Worm (Caenorhabditis elegans) whole organism, L4 larva: ENCODE measurements around the gene gcy-22.

Source experiments
- F37D6.2 ChIP-seq: sonication (generic microtip); optimal IDR thresholded peaks from 2 replicates; lab custom pipeline; 2016; ENCODE audit warnings: mild to moderate bottlenecking, missing genetic modification characterization, missing compliant biosample characterization
- R02D3.7 ChIP-seq: fragments of 150-350 bp; sonication (generic microtip); optimal IDR thresholded peaks from 3 replicates; lab custom pipeline; 2014; ENCODE audit warnings: missing biosample characterization, missing genetic modification characterization
- T20F7.1 ChIP-seq: fragments of 200-800 bp; sonication (Bioruptor generic); optimal IDR thresholded peaks from 2 replicates; lab custom pipeline; 2018; ENCODE audit warnings: mild to moderate bottlenecking, missing genetic modification characterization, missing compliant biosample characterization
- T26A8.4 ChIP-seq: fragments of 200-800 bp; sonication (Bioruptor generic); IDR thresholded peaks from 2 replicates; pipeline ENCODE4 v1.3.6; 2022; ENCODE audit warnings: missing genetic modification characterization, missing compliant biosample characterization
- aha-1 ChIP-seq: fragments of 150-350 bp; peaks from one replicate; lab custom pipeline; 2014; ENCODE audit warnings: missing biosample characterization, missing genetic modification characterization
- aly-2 ChIP-seq: sonication (generic microtip); optimal IDR thresholded peaks from 2 replicates; lab custom pipeline; 2018; ENCODE audit warnings: missing biosample characterization, missing genetic modification characterization
- ceh-62 ChIP-seq: sonication (generic microtip); optimal IDR thresholded peaks from 2 replicates; lab custom pipeline; 2017; ENCODE audit warnings: missing biosample characterization, missing genetic modification characterization
- ces-1 ChIP-seq: fragments of 150-350 bp; sonication (generic microtip); optimal IDR thresholded peaks from 4 replicates; lab custom pipeline; 2014; ENCODE audit warnings: missing biosample characterization, missing genetic modification reagents, missing genetic modification characterization
- daf-16 ChIP-seq, 3 experiments: sonication (generic microtip); optimal IDR thresholded peaks; 2 replicates each; lab custom pipeline; 2016 to 2017; ENCODE audit warnings: missing genetic modification characterization in 3 of 3, missing genetic modification reagents in 3 of 3, mild to moderate bottlenecking in 2 of 3, missing compliant biosample characterization in 2 of 3, missing biosample characterization in 1 of 3, moderate library complexity in 1 of 3
- dmd-6 ChIP-seq: fragments of 200-800 bp; sonication (Bioruptor generic); IDR thresholded peaks from 2 replicates; pipeline ENCODE4 v1.3.6; 2022; ENCODE audit warnings: missing genetic modification reagents, missing genetic modification characterization, missing compliant biosample characterization
- dmd-9 ChIP-seq: fragments of 200-800 bp; sonication (Bioruptor generic); IDR thresholded peaks from 2 replicates; pipeline ENCODE4 v1.3.6; 2022; ENCODE audit warnings: missing genetic modification reagents, missing genetic modification characterization, missing compliant biosample characterization
- dve-1 ChIP-seq: sonication (generic microtip); optimal IDR thresholded peaks from 2 replicates; lab custom pipeline; 2017; ENCODE audit warnings: antibody characterized with exemption, mild to moderate bottlenecking, missing genetic modification characterization, missing compliant biosample characterization; ENCODE audit not compliant: insufficient read depth
- egl-43 ChIP-seq: fragments of 200-800 bp; sonication (Bioruptor generic); IDR thresholded peaks from 2 replicates; pipeline ENCODE4 v1.3.6; 2022; ENCODE audit warnings: missing genetic modification reagents, missing genetic modification characterization, missing compliant biosample characterization
- hif-1 ChIP-seq, 2 experiments: sonication (generic microtip); optimal IDR thresholded peaks; 2 replicates each; lab custom pipeline; 2016 to 2017; ENCODE audit warnings: missing compliant biosample characterization in 2 of 2, missing genetic modification characterization in 2 of 2, missing genetic modification reagents in 2 of 2, missing genotype in 2 of 2, mild to moderate bottlenecking in 1 of 2
- hlh-11 ChIP-seq: fragments of 200-800 bp; sonication (Bioruptor generic); optimal IDR thresholded peaks from 2 replicates; lab custom pipeline; 2018; ENCODE audit warnings: mild to moderate bottlenecking, missing genetic modification characterization, missing compliant biosample characterization
- hlh-30 ChIP-seq: sonication (generic microtip); optimal IDR thresholded peaks from 2 replicates; lab custom pipeline; 2017; ENCODE audit warnings: antibody characterized with exemption, mild to moderate bottlenecking, missing genetic modification characterization, missing compliant biosample characterization; ENCODE audit not compliant: insufficient read depth
- jun-1 ChIP-seq: fragments of 150-350 bp; optimal IDR thresholded peaks from 2 replicates; lab custom pipeline; 2014; ENCODE audit warnings: missing biosample characterization, missing genetic modification reagents, missing genetic modification characterization
- lim-7 ChIP-seq: fragments of 200-800 bp; sonication (Bioruptor generic); IDR thresholded peaks from 2 replicates; pipeline ENCODE4 v1.3.6; 2022; ENCODE audit warnings: missing genetic modification characterization, missing compliant biosample characterization
- lin-38 ChIP-seq: fragments of 200-800 bp; sonication (Bioruptor generic); IDR thresholded peaks from 2 replicates; pipeline ENCODE4 v1.3.6; 2022; ENCODE audit warnings: missing genetic modification reagents, missing genetic modification characterization, missing compliant biosample characterization
- lin-39 ChIP-seq: fragments of 150-350 bp; optimal IDR thresholded peaks from 2 replicates; lab custom pipeline; 2014; ENCODE audit warnings: missing biosample characterization, missing genetic modification reagents, missing genetic modification characterization
- lsy-2 ChIP-seq, 2 experiments: fragments of 150-350 bp in 1 of 2; sonication (generic microtip) in 1 of 2; optimal IDR thresholded peaks; 2 replicates each; lab custom pipeline; 2014 to 2017; ENCODE audit warnings: missing biosample characterization in 2 of 2, missing genetic modification characterization in 2 of 2
- mdl-1 ChIP-seq, 2 experiments: fragments of 150-350 bp in 1 of 2; sonication (generic microtip) in 1 of 2; optimal IDR thresholded peaks; 2 replicates each; lab custom pipeline; 2014 to 2017; ENCODE audit warnings: missing biosample characterization in 2 of 2, missing genetic modification characterization in 2 of 2
- mep-1 ChIP-seq: fragments of 150-350 bp; sonication (generic microtip); optimal IDR thresholded peaks from 3 replicates; lab custom pipeline; 2014; ENCODE audit warnings: missing biosample characterization, missing genetic modification characterization
- mes-2 ChIP-seq: sonication (generic microtip); optimal IDR thresholded peaks from 2 replicates; lab custom pipeline; 2016; ENCODE audit warnings: missing genotype, mild to moderate bottlenecking, missing genetic modification characterization, missing compliant biosample characterization; ENCODE audit not compliant: poor library complexity, severe bottlenecking
- mxl-2 ChIP-seq: fragments of 200-800 bp; sonication (Bioruptor generic); conservative IDR thresholded peaks from 2 replicates; pipeline ENCODE4 v1.3.6; 2022; ENCODE audit warnings: missing genetic modification reagents, missing genetic modification characterization, missing compliant biosample characterization
- mxl-3 ChIP-seq: fragments of 200-800 bp; sonication (Bioruptor generic); optimal IDR thresholded peaks from 2 replicates; lab custom pipeline; 2018; ENCODE audit warnings: mild to moderate bottlenecking, missing genetic modification characterization, missing compliant biosample characterization
- nhr-11 ChIP-seq: fragments of 150-350 bp; optimal IDR thresholded peaks from 2 replicates; lab custom pipeline; 2014; ENCODE audit warnings: missing biosample characterization, missing genetic modification characterization
- nhr-28 ChIP-seq: fragments of 150-350 bp; optimal IDR thresholded peaks from 2 replicates; lab custom pipeline; 2014; ENCODE audit warnings: missing biosample characterization, missing genetic modification characterization
- nhr-41 ChIP-seq: fragments of 200-800 bp; sonication (Bioruptor generic); IDR thresholded peaks from 2 replicates; pipeline ENCODE4 v1.3.6; 2022; ENCODE audit warnings: missing genetic modification reagents, missing genetic modification characterization, missing compliant biosample characterization
- nhr-6 ChIP-seq: fragments of 150-350 bp; optimal IDR thresholded peaks from 2 replicates; lab custom pipeline; 2014; ENCODE audit warnings: missing biosample characterization, missing genetic modification characterization
- pha-4 ChIP-seq, 2 experiments: fragments of 150-350 bp in 1 of 2; fragments of 200-800 bp in 1 of 2; sonication (Bioruptor generic) in 1 of 2; IDR thresholded peaks in 1 of 2; optimal IDR thresholded peaks in 1 of 2; 2 replicates each; pipeline versions ENCODE4 v1.3.6 to Lab custom; 2014 to 2022; ENCODE audit warnings: missing genetic modification characterization in 2 of 2, missing genetic modification reagents in 2 of 2, missing biosample characterization in 1 of 2, missing compliant biosample characterization in 1 of 2
- php-3 ChIP-seq: fragments of 200-800 bp; sonication (Bioruptor generic); IDR thresholded peaks from 2 replicates; pipeline ENCODE4 v1.3.6; 2022; ENCODE audit warnings: missing genetic modification reagents, missing genetic modification characterization, missing compliant biosample characterization
- pqm-1 ChIP-seq: sonication (generic microtip); optimal IDR thresholded peaks from 2 replicates; lab custom pipeline; 2017; ENCODE audit warnings: missing biosample characterization, missing genetic modification characterization
- snpc-4 ChIP-seq: fragments of 150-350 bp; optimal IDR thresholded peaks from 2 replicates; lab custom pipeline; 2014; ENCODE audit warnings: missing biosample characterization, missing genetic modification characterization
- spr-3 ChIP-seq: fragments of 200-800 bp; sonication (Bioruptor generic); optimal IDR thresholded peaks from 2 replicates; lab custom pipeline; 2018; ENCODE audit warnings: mild to moderate bottlenecking, missing genetic modification characterization, missing compliant biosample characterization
- tra-1 ChIP-seq: fragments of 200-800 bp; sonication (Bioruptor generic); IDR thresholded peaks from 2 replicates; pipeline ENCODE4 v1.3.6; 2022; ENCODE audit warnings: missing genetic modification reagents, missing genetic modification characterization, missing compliant biosample characterization
- unc-39 ChIP-seq: sonication (generic microtip); optimal IDR thresholded peaks from 2 replicates; lab custom pipeline; 2017; ENCODE audit warnings: missing biosample characterization, missing genetic modification characterization
- unc-62 ChIP-seq, 3 experiments: fragments of 150-350 bp in 1 of 3; sonication (generic microtip); optimal IDR thresholded peaks in 2 of 3; peaks in 1 of 3; 1 replicate in 1 of 3; 2 replicates in 2 of 3; lab custom pipeline; 2014 to 2017; ENCODE audit warnings: missing biosample characterization in 3 of 3, missing genetic modification characterization in 3 of 3, missing genetic modification reagents in 3 of 3, missing genotype in 1 of 3
- vab-7 ChIP-seq: fragments of 200-800 bp; sonication (Bioruptor generic); IDR thresholded peaks from 2 replicates; pipeline ENCODE4 v1.3.6; 2022; ENCODE audit warnings: missing genetic modification reagents, missing genetic modification characterization, missing compliant biosample characterization
- zfp-2 ChIP-seq: sonication (generic microtip); optimal IDR thresholded peaks from 2 replicates; lab custom pipeline; 2016; ENCODE audit warnings: mild to moderate bottlenecking, missing genetic modification characterization, missing compliant biosample characterization
- zip-2 ChIP-seq: fragments of 150-350 bp; optimal IDR thresholded peaks from 2 replicates; lab custom pipeline; 2014; ENCODE audit warnings: missing biosample characterization, missing genetic modification characterization
- ztf-7 ChIP-seq: fragments of 150-350 bp; optimal IDR thresholded peaks from 2 replicates; lab custom pipeline; 2014; ENCODE audit warnings: missing biosample characterization, missing genetic modification characterization

Gene gcy-22

DNA sequence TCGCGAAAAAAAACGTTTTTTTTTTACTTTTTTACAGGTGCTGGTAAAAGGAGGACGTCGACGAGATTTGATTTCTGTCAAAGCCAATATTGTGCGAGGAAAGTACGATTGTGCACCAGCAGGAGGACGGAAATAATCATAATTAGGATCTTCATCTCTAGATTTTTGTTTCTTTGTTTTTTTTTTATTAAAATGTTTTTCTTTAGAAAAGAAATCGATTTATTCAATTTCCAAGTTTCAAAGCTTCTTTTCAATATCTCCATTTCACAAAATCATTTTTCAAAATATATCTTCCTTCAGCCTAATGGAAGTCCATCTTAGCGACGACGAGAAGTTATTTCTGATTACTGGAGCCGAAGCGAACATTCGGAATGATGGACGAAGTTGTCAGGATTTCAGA, 13.7 kb upstream of the gcy-22 start, which contains the start of gene exos-7:
exos-7 (plus strand) TSS at position 301 of the 400 bp plus-strand sequence.
- TF ChIP-seq hlh-11 (tag; lab: Kevin White, UChicago), result no peak
- TF ChIP-seq lsy-2 (tag; optimal IDR thresholded peaks at IDR 0.05; lab: Kevin White, UChicago), result no peak
- no peak for TF ChIP-seq egl-43 (GFP tag; lab: Robert Waterston, UW)
- no peak for TF ChIP-seq php-3 (GFP tag; lab: Robert Waterston, UW)
- no peak for TF ChIP-seq ztf-7
- TF ChIP-seq zfp-2, result no peak
- no peak for TF ChIP-seq ceh-62 (tag; lab: Kevin White, UChicago)
- TF ChIP-seq lim-7 (GFP tag; lab: Robert Waterston, UW), result no peak
- no peak for TF ChIP-seq lin-39 (tag; lab: Kevin White, UChicago)
- TF ChIP-seq, all 104 proteins: peak for 0

DNA sequence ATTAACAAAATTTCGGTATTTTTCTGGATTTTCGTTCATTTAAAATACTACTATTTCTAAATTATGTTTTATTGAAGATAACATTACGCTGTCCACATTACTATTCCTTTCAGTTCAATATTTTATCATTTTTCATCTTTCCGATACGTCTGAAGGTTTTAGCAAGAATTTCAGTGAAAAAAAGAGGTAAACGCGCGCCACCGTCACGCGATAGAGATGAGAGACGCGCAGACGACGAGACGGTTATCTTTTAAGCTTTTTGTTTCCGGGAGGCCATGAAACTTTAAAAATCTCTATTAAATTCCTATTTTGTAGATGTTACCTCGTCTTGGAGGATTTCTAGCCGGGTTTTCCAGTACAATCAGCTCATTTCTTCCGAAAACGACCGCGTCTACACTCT, 12.9 kb upstream of the gcy-22 start, which contains the start of gene mrps-12:
mrps-12 (plus strand) TSS at position 316 of the 400 bp plus-strand sequence.
- TF ChIP-seq nhr-6 (tag; lab: Kevin White, UChicago), result peak; percentile 3
- TF ChIP-seq hlh-30 (tag; lab: Kevin White, UChicago), result peak; percentile 23
- peak; percentile 43 for TF ChIP-seq aha-1
- TF ChIP-seq nhr-11 (tag; lab: Kevin White, UChicago), result no peak
- TF ChIP-seq T20F7.1 (GFP tag; lab: Kevin White, UChicago), result no peak
- no peak for TF ChIP-seq daf-16 (GFP tag; optimal IDR thresholded peaks at IDR 0.05; lab: Kevin White, UChicago)
- peak; percentile 0 for TF ChIP-seq daf-16 (tag; optimal IDR thresholded peaks at IDR 0.05; lab: Kevin White, UChicago)
- TF ChIP-seq lin-38 (GFP tag; lab: Robert Waterston, UW), result peak; percentile 63
- TF ChIP-seq tra-1 (GFP tag; lab: Robert Waterston, UW), result no peak
- no peak for TF ChIP-seq spr-3
- TF ChIP-seq lsy-2 (tag; optimal IDR thresholded peaks at IDR 0.05; lab: Kevin White, UChicago), result peak in 1 of 2 experiments; percentile 23
- TF ChIP-seq pha-4 (GFP tag; IDR thresholded peaks at IDR 0.05; lab: Robert Waterston, UW), result no peak
- no peak for TF ChIP-seq pha-4 (tag; optimal IDR thresholded peaks at IDR 0.05; lab: Kevin White, UChicago)
- TF ChIP-seq mep-1 (tag; lab: Kevin White, UChicago), result peak; percentile 11
- TF ChIP-seq mes-2, result peak; percentile 55
- no peak for TF ChIP-seq zip-2 (tag; lab: Kevin White, UChicago)

DNA sequence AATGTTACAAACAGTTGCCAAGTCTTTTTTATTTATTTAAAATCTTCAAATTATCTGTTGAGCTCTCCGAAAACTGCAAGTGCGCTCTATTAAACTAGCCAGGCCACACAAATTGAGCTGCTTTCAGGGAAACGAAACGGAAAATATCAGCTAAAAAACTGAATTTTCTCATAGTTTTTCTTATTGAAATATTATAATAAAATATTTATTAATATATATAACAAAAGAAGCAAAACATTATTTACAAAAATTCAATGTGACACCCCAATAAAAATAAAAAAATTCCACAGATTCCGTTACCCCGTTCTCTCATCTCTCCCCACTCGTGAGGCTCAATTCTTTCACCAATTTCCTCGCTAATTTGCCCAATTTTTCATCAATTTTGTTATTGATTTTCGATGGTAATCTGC, 7.7 kb upstream of the gcy-22 start:
- TF ChIP-seq zfp-2, result no peak
- no peak for TF ChIP-seq unc-39 (tag; lab: Kevin White, UChicago)
- peak; percentile 72 for TF ChIP-seq lin-38 (GFP tag; lab: Robert Waterston, UW)
- peak; percentile 67 for TF ChIP-seq mes-2
- TF ChIP-seq nhr-41 (GFP tag; lab: Robert Waterston, UW), result no peak
- no peak for TF ChIP-seq dmd-9
- TF ChIP-seq ces-1, result no peak
- TF ChIP-seq F37D6.2 (tag; lab: Kevin White, UChicago), result no peak
- no peak for TF ChIP-seq zip-2 (tag; lab: Kevin White, UChicago)
- peak; percentile 19 for TF ChIP-seq mep-1 (tag; lab: Kevin White, UChicago)
- 0 out of 2 replicates have a peak, but pooled peaks have one; percentile 9 for TF ChIP-seq vab-7 (GFP tag; lab: Robert Waterston, UW)
- peak in 1 of 2 experiments; percentile 64 for TF ChIP-seq hif-1 (tag; optimal IDR thresholded peaks at IDR 0.05; lab: Kevin White, UChicago)
- TF ChIP-seq tra-1 (GFP tag; lab: Robert Waterston, UW), result no peak
- TF ChIP-seq mxl-2 (GFP tag; lab: Robert Waterston, UW), result no peak
- TF ChIP-seq lsy-2 (tag; optimal IDR thresholded peaks at IDR 0.05; lab: Kevin White, UChicago), result peak in 1 of 2 experiments; percentile 39
- no peak for TF ChIP-seq mdl-1 (tag; optimal IDR thresholded peaks at IDR 0.05; lab: Kevin White, UChicago)
- peak; percentile 64 for TF ChIP-seq aha-1
- TF ChIP-seq jun-1 (tag; lab: Kevin White, UChicago), result no peak
- no peak for TF ChIP-seq mxl-3 (GFP tag; lab: Kevin White, UChicago)

DNA sequence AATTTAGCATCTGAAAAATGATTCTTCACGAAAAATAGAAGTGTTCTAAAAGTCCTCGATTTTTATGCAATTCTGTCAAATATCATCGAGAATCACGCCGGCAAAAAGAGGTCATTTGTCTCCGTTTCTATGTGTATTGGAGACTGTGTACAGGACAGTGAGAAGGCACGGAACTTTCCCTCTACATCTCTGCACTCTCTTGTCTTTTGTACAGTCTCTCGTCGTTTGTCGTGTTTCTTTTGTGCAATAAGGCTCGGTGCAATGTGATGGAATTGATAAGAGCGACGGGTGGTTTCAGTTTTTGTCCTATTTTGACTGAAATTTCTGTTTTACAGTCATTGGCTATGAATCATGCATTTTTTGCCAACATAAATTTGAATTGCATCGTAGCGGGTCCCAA, 7.0 kb upstream of the gcy-22 start:
- TF ChIP-seq unc-62 (GFP tag; optimal IDR thresholded peaks at IDR 0.05 in 1 of 2; lab: Kevin White, UChicago) (no peak), unc-62 (tag; optimal IDR thresholded peaks at IDR 0.05; lab: Kevin White, UChicago) (no peak), php-3 (GFP tag; lab: Robert Waterston, UW) (no peak), daf-16 (GFP tag; optimal IDR thresholded peaks at IDR 0.05; lab: Kevin White, UChicago) (no peak), daf-16 (tag; optimal IDR thresholded peaks at IDR 0.05; lab: Kevin White, UChicago) (peak; percentile 79), mdl-1 (tag; optimal IDR thresholded peaks at IDR 0.05; lab: Kevin White, UChicago) (peak in 1 of 2 experiments; percentile 58), snpc-4 (tag; lab: Kevin White, UChicago) (no peak), dve-1 (tag; lab: Kevin White, UChicago) (peak; percentile 49), hlh-30 (tag; lab: Kevin White, UChicago) (peak; percentile 68), nhr-28 (tag; lab: Kevin White, UChicago) (peak; percentile 79), nhr-6 (tag; lab: Kevin White, UChicago) (peak; percentile 41), T26A8.4 (GFP tag; lab: Robert Waterston, UW) (0 out of 2 replicates have a peak, but pooled peaks have one; percentile 29), mxl-3 (GFP tag; lab: Kevin White, UChicago) (peak; percentile 85), hlh-11 (tag; lab: Kevin White, UChicago) (peak; percentile 68), aly-2 (tag; lab: Kevin White, UChicago) (no peak), R02D3.7 (tag; lab: Kevin White, UChicago) (no peak), dmd-6 (GFP tag; lab: Robert Waterston, UW) (peak; percentile 84), pqm-1 (peak; percentile 52)
